Worm (Caenorhabditis elegans): ENCODE data around the gene unc-116.
"Not testable (repeated sequence)": the region's sequence is repeated elsewhere in the genome, so short reads cannot be mapped to it uniquely, and the experiment has no call there.

unc-116 gene

DNA sequence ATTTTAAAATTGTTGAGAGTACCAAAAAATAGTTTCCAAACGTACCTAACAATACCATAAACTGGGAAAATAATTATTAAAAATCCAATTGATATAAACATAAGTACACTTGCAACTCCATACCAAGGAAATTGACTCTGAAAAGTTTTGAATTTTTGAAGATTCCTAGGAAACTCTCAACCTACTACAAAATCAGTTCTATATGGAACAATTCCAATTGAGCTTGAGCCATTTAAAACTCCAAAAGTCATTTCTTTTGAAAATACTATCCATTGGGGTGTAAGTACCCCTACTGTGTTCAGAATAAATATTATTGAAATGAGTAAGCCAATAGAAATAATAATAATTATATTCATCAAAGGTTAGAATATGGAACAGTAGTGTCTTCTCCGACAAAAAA lies 15.6 kb downstream of the unc-116 start, which contains the start of gene clc-28:
clc-28 (minus strand) TSS at position 101 of the 400 bp plus-strand sequence.
- TF ChIP-seq C17E4.6 (GFP tag; IDR thresholded peaks at IDR 0.05); ceh-58 (GFP tag; IDR thresholded peaks at IDR 0.05); B0035.1 (tag; optimal IDR thresholded peaks at IDR 0.05): not testable (repeated sequence)

DNA sequence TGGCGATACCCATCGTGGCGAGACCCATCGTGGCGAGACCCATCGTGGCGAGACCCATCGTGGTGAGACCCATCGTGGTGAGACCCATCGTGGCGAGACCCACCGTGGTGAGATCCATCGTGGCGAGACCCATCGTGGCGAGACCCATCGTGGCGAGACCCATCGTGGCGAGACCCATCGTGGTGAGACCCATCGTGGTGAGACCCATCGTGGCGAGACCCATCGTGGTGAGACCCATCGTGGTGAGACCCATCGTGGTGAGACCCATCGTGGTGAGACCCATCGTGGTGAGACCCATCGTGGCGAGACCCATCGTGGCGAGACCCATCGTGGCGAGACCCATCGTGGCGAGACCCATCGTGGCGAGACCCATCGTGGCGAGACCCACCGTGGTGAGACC lies 19.4 kb downstream of the unc-116 start:
- TF ChIP-seq F33H1.4 (GFP tag; IDR thresholded peaks at IDR 0.05) (peak; percentile 30), egrh-3 (GFP tag; IDR thresholded peaks at IDR 0.05) (peak; percentile 91; the same call in 1 of the 2 replicates)

DNA sequence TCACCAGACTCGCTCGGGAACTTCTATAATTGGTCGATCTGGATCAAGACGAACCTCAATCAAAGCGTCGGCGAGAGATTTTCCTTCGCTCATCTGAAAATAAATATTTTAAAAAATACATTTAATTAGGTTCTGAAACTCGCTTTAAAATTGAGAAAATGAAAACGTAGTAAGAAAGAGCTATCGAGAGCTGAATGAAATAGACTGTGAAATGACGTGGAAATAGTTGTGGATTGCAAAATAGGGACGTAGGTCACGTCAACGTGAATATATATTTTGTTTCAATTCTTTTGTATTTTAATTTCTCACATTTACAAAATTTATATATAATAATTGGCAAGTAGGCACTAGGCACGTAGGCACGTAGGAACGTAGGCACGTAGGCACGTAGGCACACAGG lies 20.5 kb downstream of the unc-116 start, which contains the start of gene ZC262.4:
ZC262.4 (minus strand) TSS at position 101 of the 400 bp plus-strand sequence.
- TF ChIP-seq D2030.7 (GFP tag; IDR thresholded peaks at IDR 0.05) (no peak), athp-1 (tag; optimal IDR thresholded peaks at IDR 0.05) (no peak), dpff-1 (tag; optimal IDR thresholded peaks at IDR 0.05) (no peak), B0019.2 (GFP tag; conservative IDR thresholded peaks at IDR 0.05) (no peak), ztf-6 (GFP tag; IDR thresholded peaks at IDR 0.05) (no peak), Y95B8A.8 (GFP tag; IDR thresholded peaks at IDR 0.05) (no peak), Y53G8AR.9 (GFP tag; conservative IDR thresholded peaks at IDR 0.05) (no peak), nfyb-1 (GFP tag; IDR thresholded peaks at IDR 0.05) (no peak), nhr-179 (tag; optimal IDR thresholded peaks at IDR 0.05) (no peak), hlh-12 (tag; optimal IDR thresholded peaks at IDR 0.05) (no peak), hsf-1 (GFP tag; IDR thresholded peaks at IDR 0.05) (no peak), T26A5.8 (tag; optimal IDR thresholded peaks at IDR 0.05) (no peak), ztf-18 (tag; optimal IDR thresholded peaks at IDR 0.05) (no peak), lin-54 (GFP tag; optimal IDR thresholded peaks at IDR 0.05) (no peak), mel-28 (tag; optimal IDR thresholded peaks at IDR 0.05; ENCODE audit: borderline replicate concordance) (no peak), C17E4.6 (GFP tag; IDR thresholded peaks at IDR 0.05) (no peak), xnd-1 (tag; optimal IDR thresholded peaks at IDR 0.05) (no peak), sea-2 (GFP tag; IDR thresholded peaks at IDR 0.05) (no peak)

DNA sequence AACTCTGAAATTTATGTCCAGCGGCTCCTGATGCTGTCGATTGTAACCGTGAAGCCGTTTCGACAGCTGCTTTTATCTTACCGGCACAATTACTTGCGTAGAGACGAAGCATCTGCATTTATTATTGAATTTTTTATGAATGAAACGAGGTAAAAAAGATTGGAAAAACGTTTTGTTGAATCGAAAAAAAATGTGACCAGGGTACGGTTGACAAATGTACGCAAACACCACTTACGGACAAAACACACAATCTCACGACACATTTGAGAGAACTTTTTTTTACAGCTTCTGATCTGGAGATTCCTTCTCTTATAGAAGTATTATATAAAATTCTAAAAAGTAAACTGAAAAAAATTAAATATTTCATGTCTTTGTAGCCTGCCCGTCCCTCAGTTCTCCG lies 23.2 kb downstream of the unc-116 start, which contains the start of the genes mrps-18A and ZC262.2:
mrps-18A (minus strand) TSS at position 141 of the 400 bp plus-strand sequence.
ZC262.2 (plus strand) TSS at position 284 of the 400 bp plus-strand sequence.
- TF ChIP-seq dpff-1 (tag; optimal IDR thresholded peaks at IDR 0.05) (no peak), repo-1 (tag; optimal IDR thresholded peaks at IDR 0.05) (no peak), madf-8 (GFP tag; conservative IDR thresholded peaks at IDR 0.05) (no peak), hsf-1 (GFP tag; IDR thresholded peaks at IDR 0.05) (no peak), lsl-1 (GFP tag; optimal IDR thresholded peaks at IDR 0.05) (peak; percentile 65), lin-54 (GFP tag; optimal IDR thresholded peaks at IDR 0.05) (no peak), egrh-3 (GFP tag; IDR thresholded peaks at IDR 0.05) (no peak), ceh-100 (GFP tag; IDR thresholded peaks at IDR 0.05) (no peak), attf-5 (GFP tag; optimal IDR thresholded peaks at IDR 0.05) (peak; percentile 10), B0336.3 (GFP tag; IDR thresholded peaks at IDR 0.05) (no peak), lin-40 (tag; optimal IDR thresholded peaks at IDR 0.05) (no peak), cebp-2 (GFP tag; IDR thresholded peaks at IDR 0.05) (no peak), F22D6.2 (tag; optimal IDR thresholded peaks at IDR 0.05) (no peak), ceh-58 (GFP tag; IDR thresholded peaks at IDR 0.05) (no peak), him-1 (tag; optimal IDR thresholded peaks at IDR 0.05) (peak; percentile 4), sea-2 (GFP tag; IDR thresholded peaks at IDR 0.05) (no peak), attf-3 (GFP tag; conservative IDR thresholded peaks at IDR 0.05) (no peak), lin-26 (GFP tag; IDR thresholded peaks at IDR 0.05) (no peak), hmg-1.2 (GFP tag; IDR thresholded peaks at IDR 0.05) (no peak)
